Worm (Caenorhabditis elegans) whole organism, young adult: ENCODE data around the gene glb-24.
"Not testable (repeated sequence)": the region's sequence is repeated elsewhere in the genome, so short reads cannot be mapped to it uniquely, and the experiment has no call there.

ENCODE experiments used
- ccch-3 ChIP-seq: fragments of 200-800 bp; sonication (Bioruptor generic); optimal IDR thresholded peaks from 2 replicates; lab custom pipeline; 2018; ENCODE audit warnings: mild to moderate bottlenecking, missing genetic modification characterization, missing compliant biosample characterization
- snpc-4 ChIP-seq, 5 experiments: fragments of 150-350 bp in 1 of 5; sonication (generic microtip) in 4 of 5; optimal IDR thresholded peaks; 2 replicates each; lab custom pipeline; 2014 to 2018; ENCODE audit warnings: missing genetic modification characterization in 5 of 5, missing biosample characterization in 3 of 5, antibody characterized with exemption in 2 of 5, mild to moderate bottlenecking in 2 of 5, missing compliant biosample characterization in 2 of 5, missing genotype in 2 of 5, moderate library complexity in 2 of 5, missing genetic modification reagents in 1 of 5

DNA sequence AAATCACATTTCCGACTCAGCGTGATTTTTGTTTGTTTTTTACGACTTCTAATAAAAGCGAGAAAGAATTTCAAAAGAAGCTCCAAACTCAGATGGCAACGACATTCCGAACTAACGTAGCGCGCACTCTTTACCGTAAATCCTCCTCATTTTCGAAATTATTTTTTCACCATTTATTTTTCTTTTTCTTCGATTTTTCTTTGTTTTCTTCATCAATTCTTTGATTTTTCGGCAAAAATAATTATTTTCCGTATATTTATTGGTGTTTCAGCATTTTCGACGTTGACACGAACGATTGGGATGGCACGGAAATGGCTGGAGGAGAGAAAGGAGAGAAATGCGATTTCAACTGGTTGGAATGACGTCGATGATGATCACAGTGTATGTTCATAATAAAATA is 20.1 kb downstream of the glb-24 start, which contains the start of gene T07F10.5:
- TF ChIP-seq ccch-3; snpc-4 (GFP tag; optimal IDR thresholded peaks at IDR 0.05; lab: Kevin White, UChicago); snpc-4 (tag; optimal IDR thresholded peaks at IDR 0.05; lab: Kevin White, UChicago): not testable (repeated sequence)
